Worm (Caenorhabditis elegans) whole organism, L1 larva: ENCODE measurements around the gene T12A2.21.

Source experiments
- fos-1 ChIP-seq: fragments of 150-350 bp; optimal IDR thresholded peaks from 2 replicates; lab custom pipeline; 2014; ENCODE audit warnings: missing biosample characterization, missing genetic modification characterization
- lir-3 ChIP-seq: sonication (generic microtip); optimal IDR thresholded peaks from 2 replicates; lab custom pipeline; 2016; ENCODE audit warnings: mild to moderate bottlenecking, missing genetic modification characterization, moderate library complexity, missing compliant biosample characterization; ENCODE audit not compliant: poor library complexity
- mdl-1 ChIP-seq, 2 experiments: fragments of 150-350 bp; optimal IDR thresholded peaks; 2 replicates each; lab custom pipeline; 2014 to 2017; ENCODE audit warnings: missing biosample characterization in 2 of 2, missing genetic modification characterization in 2 of 2, inconsistent platforms in 1 of 2
- nhr-237 ChIP-seq: fragments of 150-350 bp; optimal IDR thresholded peaks from 2 replicates; lab custom pipeline; 2014; ENCODE audit warnings: missing biosample characterization, missing genetic modification characterization
- nhr-85 ChIP-seq: sonication (generic microtip); peaks from one replicate; lab custom pipeline; 2016; ENCODE audit warnings: missing genetic modification characterization, inconsistent platforms, missing compliant biosample characterization
- ztf-4 ChIP-seq: fragments of 150-350 bp; optimal IDR thresholded peaks from 2 replicates; lab custom pipeline; 2014; ENCODE audit warnings: missing biosample characterization, missing genetic modification characterization

- TF ChIP-seq nhr-237 (no peak), nhr-85 (tag; lab: Kevin White, UChicago) (no peak), fos-1 (no peak), ztf-4 (tag; lab: Kevin White, UChicago) (no peak), lir-3 (tag; lab: Kevin White, UChicago) (no peak), mdl-1 (tag; optimal IDR thresholded peaks at IDR 0.05; lab: Kevin White, UChicago) (no peak)
Measured at ce11 chrIII:6256675-6257074, 20.1 kb upstream of the T12A2.21 start, which contains the start of gene srg-9.
